Fruit fly (Drosophila melanogaster) whole organism, embryonic: Measurements from ENCODE around the gene SMC3.

Source experiments
- C15 ChIP-seq: fragments of 200-800 bp; sonication (Bioruptor generic); IDR thresholded peaks from 3 replicates; pipeline ENCODE4 v1.3.6; 2022; ENCODE audit warnings: missing biosample characterization, missing genetic modification characterization
- CG10543 ChIP-seq: fragments of 200-800 bp; sonication (Bioruptor generic); optimal IDR thresholded peaks from 3 replicates; lab custom pipeline; 2017; ENCODE audit warnings: missing biosample characterization, mild to moderate bottlenecking, missing genetic modification characterization, moderate library complexity
- CG12071 ChIP-seq: fragments of 200-800 bp; sonication (Bioruptor generic); optimal IDR thresholded peaks from 3 replicates; lab custom pipeline; 2018; ENCODE audit warnings: missing biosample characterization, mild to moderate bottlenecking, missing genetic modification characterization
- CG12299 ChIP-seq: fragments of 200-800 bp; sonication (Bioruptor generic); optimal IDR thresholded peaks from 2 replicates; lab custom pipeline; 2018; ENCODE audit warnings: missing biosample characterization, mild to moderate bottlenecking, missing genetic modification characterization
- CG12942 ChIP-seq: fragments of 200-800 bp; sonication (Bioruptor generic); optimal IDR thresholded peaks from 3 replicates; lab custom pipeline; 2016; ENCODE audit warnings: missing biosample characterization, missing genetic modification characterization
- CG14667 ChIP-seq: fragments of 200-800 bp; sonication (Bioruptor generic); IDR thresholded peaks from 2 replicates; pipeline ENCODE4 v1.3.6; 2022; ENCODE audit warnings: missing biosample characterization, missing genetic modification characterization
- CG15073 ChIP-seq: fragments of 200-800 bp; sonication (Bioruptor generic); optimal IDR thresholded peaks from 2 replicates; lab custom pipeline; 2016; ENCODE audit warnings: missing biosample characterization, missing genetic modification characterization
- CG16813 ChIP-seq: fragments of 200-800 bp; sonication (Bioruptor generic); IDR thresholded peaks from 3 replicates; pipeline ENCODE4 v1.3.6; 2022; ENCODE audit warnings: missing biosample characterization, missing genetic modification characterization; ENCODE audit not compliant: partially characterized antibody
- CG16815 ChIP-seq: fragments of 200-800 bp; sonication (Bioruptor generic); optimal IDR thresholded peaks from 3 replicates; lab custom pipeline; 2017; ENCODE audit warnings: missing biosample characterization, mild to moderate bottlenecking, missing genetic modification characterization
- CG17186 ChIP-seq: fragments of 200-800 bp; sonication (Bioruptor generic); optimal IDR thresholded peaks from 3 replicates; lab custom pipeline; 2017; ENCODE audit warnings: missing biosample characterization, missing genetic modification reagents, missing genetic modification characterization
- CG17359 ChIP-seq: fragments of 200-800 bp; sonication (Bioruptor generic); optimal IDR thresholded peaks from 3 replicates; lab custom pipeline; 2018; ENCODE audit warnings: missing biosample characterization, mild to moderate bottlenecking, missing genetic modification characterization, moderate library complexity
- CG2199 ChIP-seq: fragments of 200-800 bp; sonication (Bioruptor generic); IDR thresholded peaks from 3 replicates; pipeline ENCODE4 v1.3.6; 2022; ENCODE audit warnings: missing biosample characterization, missing genetic modification characterization
- CG3838 ChIP-seq: fragments of 200-800 bp; sonication (Bioruptor generic); optimal IDR thresholded peaks from 3 replicates; lab custom pipeline; 2016; ENCODE audit warnings: missing biosample characterization, missing genetic modification characterization
- CG42726 ChIP-seq: fragments of 200-800 bp; sonication (Bioruptor generic); IDR thresholded peaks from 2 replicates; pipeline ENCODE4 v1.3.6; 2022; ENCODE audit warnings: missing biosample characterization, missing genetic modification characterization; ENCODE audit not compliant: partially characterized antibody
- CG6254 ChIP-seq: fragments of 200-800 bp; sonication (Bioruptor generic); optimal IDR thresholded peaks from 3 replicates; lab custom pipeline; 2017; ENCODE audit warnings: mild to moderate bottlenecking, missing biosample characterization, missing genetic modification reagents, missing genetic modification characterization
- CG6854 ChIP-seq: fragments of 200-800 bp; sonication (Bioruptor generic); optimal IDR thresholded peaks from 3 replicates; lab custom pipeline; 2017; ENCODE audit warnings: missing biosample characterization, mild to moderate bottlenecking, missing genetic modification characterization
- CG7987 ChIP-seq: fragments of 200-800 bp; sonication (Bioruptor generic); optimal IDR thresholded peaks from 2 replicates; lab custom pipeline; 2018; ENCODE audit warnings: missing biosample characterization, mild to moderate bottlenecking, missing genetic modification characterization, moderate library complexity
- CG8388 ChIP-seq: fragments of 200-800 bp; sonication (Bioruptor generic); optimal IDR thresholded peaks from 2 replicates; lab custom pipeline; 2019; ENCODE audit warnings: missing biosample characterization, mild to moderate bottlenecking, missing genetic modification characterization, moderate library complexity
- CG9932 ChIP-seq: fragments of 200-800 bp; sonication (Bioruptor generic); IDR thresholded peaks from 2 replicates; pipeline ENCODE4 v1.3.6; 2022; ENCODE audit warnings: missing biosample characterization, missing genetic modification characterization
- CTCF ChIP-seq: fragments of 200-800 bp; sonication (Bioruptor generic); optimal IDR thresholded peaks from 2 replicates; lab custom pipeline; 2017; ENCODE audit warnings: missing biosample characterization, mild to moderate bottlenecking, missing genetic modification characterization, moderate library complexity
- D19A ChIP-seq: fragments of 200-800 bp; optimal IDR thresholded peaks from 3 replicates; lab custom pipeline; 2019; ENCODE audit warnings: missing biosample characterization, mild to moderate bottlenecking, missing genetic modification characterization, moderate library complexity
- Dek ChIP-seq: fragments of 200-800 bp; sonication (Bioruptor generic); optimal IDR thresholded peaks from 3 replicates; lab custom pipeline; 2019; ENCODE audit warnings: missing biosample characterization, mild to moderate bottlenecking, missing genetic modification characterization, moderate library complexity
- Doc2 ChIP-seq: fragments of 200-800 bp; sonication (Bioruptor generic); IDR thresholded peaks from 2 replicates; pipeline ENCODE4 v1.3.6; 2022; ENCODE audit warnings: missing biosample characterization, missing genetic modification characterization
- Ets65A ChIP-seq: fragments of 200-800 bp; sonication (Bioruptor generic); peaks from one replicate; lab custom pipeline; 2016; ENCODE audit warnings: missing biosample characterization, missing genetic modification characterization
- Gsc ChIP-seq: fragments of 200-800 bp; sonication (Bioruptor generic); IDR thresholded peaks from 2 replicates; pipeline ENCODE4 v1.3.6; 2022; ENCODE audit warnings: missing biosample characterization, missing genetic modification characterization
- HHEX ChIP-seq: fragments of 200-800 bp; sonication (Bioruptor generic); optimal IDR thresholded peaks from 3 replicates; lab custom pipeline; 2017; ENCODE audit warnings: missing biosample characterization, mild to moderate bottlenecking, missing genetic modification characterization, missing genetic modification reagents
- HmgZ ChIP-seq: fragments of 200-800 bp; sonication (Bioruptor generic); optimal IDR thresholded peaks from 2 replicates; lab custom pipeline; 2018; ENCODE audit warnings: missing biosample characterization, mild to moderate bottlenecking, missing genetic modification characterization
- Rfx ChIP-seq: fragments of 200-800 bp; sonication (Bioruptor generic); IDR thresholded peaks from 2 replicates; pipeline ENCODE4 v1.3.6; 2022; ENCODE audit warnings: missing biosample characterization, missing genetic modification characterization
- Scr ChIP-seq: fragments of 200-800 bp; sonication (Bioruptor generic); IDR thresholded peaks from 2 replicates; pipeline ENCODE4 v1.3.6; 2022; ENCODE audit warnings: missing biosample characterization, missing genetic modification characterization; ENCODE audit not compliant: partially characterized antibody
- ash1 ChIP-seq: fragments of 200-800 bp; sonication (Bioruptor generic); optimal IDR thresholded peaks from 2 replicates; lab custom pipeline; 2018; ENCODE audit warnings: missing biosample characterization, mild to moderate bottlenecking, missing genetic modification characterization
- ato ChIP-seq: fragments of 200-800 bp; sonication (Bioruptor generic); IDR thresholded peaks from 2 replicates; pipeline ENCODE4 v1.3.6; 2022; ENCODE audit warnings: missing biosample characterization, missing genetic modification characterization; ENCODE audit not compliant: partially characterized antibody
- bsh ChIP-seq, 2 experiments: fragments of 200-800 bp; sonication (Bioruptor generic); optimal IDR thresholded peaks; 2 replicates each; lab custom pipeline; 2017 to 2018; ENCODE audit warnings: mild to moderate bottlenecking in 2 of 2, missing biosample characterization in 2 of 2, missing genetic modification characterization in 2 of 2, moderate library complexity in 1 of 2
- disco-r ChIP-seq: fragments of 200-800 bp; sonication (Bioruptor generic); optimal IDR thresholded peaks from 2 replicates; lab custom pipeline; 2016; ENCODE audit warnings: missing biosample characterization, missing genetic modification characterization
- dpn ChIP-seq, 2 experiments: fragments of 200-800 bp; sonication (Bioruptor generic); optimal IDR thresholded peaks; 3 replicates each; lab custom pipeline; 2016; ENCODE audit warnings: missing biosample characterization in 2 of 2, missing genetic modification characterization in 2 of 2
- emc ChIP-seq: fragments of 200-800 bp; sonication (Bioruptor generic); optimal IDR thresholded peaks from 2 replicates; lab custom pipeline; 2016; ENCODE audit warnings: missing biosample characterization, missing genetic modification characterization
- ewg ChIP-seq: fragments of 200-800 bp; sonication (Bioruptor generic); optimal IDR thresholded peaks from 3 replicates; lab custom pipeline; 2017; ENCODE audit warnings: mild to moderate bottlenecking, missing biosample characterization, missing genetic modification reagents, missing genetic modification characterization
- hbn ChIP-seq: fragments of 200-800 bp; sonication (Bioruptor generic); IDR thresholded peaks from 2 replicates; pipeline ENCODE4 v1.3.6; 2022; ENCODE audit warnings: missing biosample characterization, missing genetic modification characterization; ENCODE audit not compliant: partially characterized antibody
- inv ChIP-seq: fragments of 200-800 bp; sonication (Bioruptor generic); IDR thresholded peaks from 2 replicates; pipeline ENCODE4 v1.3.6; 2022; ENCODE audit warnings: missing biosample characterization, missing genetic modification characterization; ENCODE audit not compliant: partially characterized antibody
- klu ChIP-seq: fragments of 200-800 bp; sonication (Bioruptor generic); IDR thresholded peaks from 2 replicates; pipeline ENCODE4 v1.3.6; 2022; ENCODE audit warnings: missing biosample characterization, missing genetic modification characterization
- lbe ChIP-seq: fragments of 200-800 bp; sonication (Bioruptor generic); optimal IDR thresholded peaks from 2 replicates; lab custom pipeline; 2016; ENCODE audit warnings: missing biosample characterization, mild to moderate bottlenecking, missing genetic modification characterization
- nerfin-1 ChIP-seq: fragments of 200-800 bp; sonication (Bioruptor generic); optimal IDR thresholded peaks from 3 replicates; lab custom pipeline; 2019; ENCODE audit warnings: missing biosample characterization, mild to moderate bottlenecking, missing genetic modification characterization, moderate library complexity
- org-1 ChIP-seq: fragments of 200-800 bp; sonication (Bioruptor generic); optimal IDR thresholded peaks from 2 replicates; lab custom pipeline; 2017; ENCODE audit warnings: missing biosample characterization, missing genetic modification characterization
- p53 ChIP-seq: fragments of 200-800 bp; sonication (Bioruptor generic); optimal IDR thresholded peaks from 2 replicates; lab custom pipeline; 2016; ENCODE audit warnings: missing biosample characterization, missing genetic modification characterization
- pita ChIP-seq: fragments of 200-800 bp; sonication (Bioruptor generic); optimal IDR thresholded peaks from 2 replicates; lab custom pipeline; 2017; ENCODE audit warnings: missing biosample characterization, mild to moderate bottlenecking, missing genetic modification characterization
- repo ChIP-seq: fragments of 200-800 bp; sonication (Bioruptor generic); optimal IDR thresholded peaks from 2 replicates; lab custom pipeline; 2016; ENCODE audit warnings: missing biosample characterization, missing genetic modification characterization
- row ChIP-seq: fragments of 200-800 bp; sonication (Bioruptor generic); IDR thresholded peaks from 3 replicates; pipeline ENCODE4 v1.3.6; 2022; ENCODE audit warnings: missing biosample characterization, missing genetic modification characterization
- salm ChIP-seq: fragments of 200-800 bp; sonication (Bioruptor generic); optimal IDR thresholded peaks from 2 replicates; lab custom pipeline; 2018; ENCODE audit warnings: missing biosample characterization, mild to moderate bottlenecking, missing genetic modification characterization
- sc ChIP-seq, 3 experiments: fragments of >200 bp in 2 of 3; fragments of 200-800 bp in 1 of 3; sonication (Bioruptor generic) in 1 of 3; optimal IDR thresholded peaks; 2 replicates in 2 of 3; 3 replicates in 1 of 3; lab custom pipeline; 2017; ENCODE audit warnings: mild to moderate bottlenecking in 1 of 3, missing biosample characterization in 1 of 3, missing genetic modification characterization in 1 of 3, missing genetic modification reagents in 1 of 3
- sens ChIP-seq: fragments of 200-800 bp; sonication (Bioruptor generic); peaks from one replicate; lab custom pipeline; 2016; ENCODE audit warnings: missing biosample characterization, missing genetic modification characterization
- stwl ChIP-seq: fragments of 200-800 bp; sonication (Bioruptor generic); optimal IDR thresholded peaks from 3 replicates; lab custom pipeline; 2018; ENCODE audit warnings: missing biosample characterization, mild to moderate bottlenecking, missing genetic modification characterization, moderate library complexity
- vvl ChIP-seq: fragments of 200-800 bp; sonication (Bioruptor generic); IDR thresholded peaks from 2 replicates; pipeline ENCODE4 v1.3.6; 2022; ENCODE audit warnings: missing biosample characterization, missing genetic modification characterization

Gene SMC3

DNA sequence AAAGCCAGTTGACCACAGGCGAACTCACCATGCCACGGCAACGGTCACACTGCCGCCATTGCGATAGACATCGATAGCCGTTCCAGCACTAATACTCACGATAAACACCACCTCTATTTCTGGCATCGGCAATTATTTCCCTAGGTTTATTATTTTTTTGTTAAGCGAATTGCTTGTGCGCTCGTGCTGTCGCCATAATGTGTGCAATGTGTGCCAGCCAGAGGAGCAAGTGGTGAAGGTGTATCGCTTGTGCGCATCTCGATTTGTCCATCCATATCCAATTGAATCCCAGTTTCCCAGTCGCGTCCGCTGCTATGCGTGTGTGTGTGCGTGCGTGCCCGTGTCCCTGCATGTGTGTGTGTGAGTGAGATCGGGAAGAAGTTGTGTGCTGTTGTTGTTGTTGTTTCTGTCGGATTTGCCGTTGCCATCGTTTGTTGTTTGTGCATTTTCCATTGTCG lies 17.4 kb upstream of the SMC3 start, which contains the start of gene mbt (continued):
- TF ChIP-seq CG12299 (tag; lab: Kevin White, UChicago) (no peak), sens (GFP tag; lab: Kevin White, UChicago) (no peak), CG16815 (GFP tag; lab: Kevin White, UChicago) (no peak), ewg (GFP tag; lab: Kevin White, UChicago) (no peak), inv (peak; percentile 89), sc (optimal IDR thresholded peaks at IDR 0.05; lab: Kevin White, UChicago) (no peak), sc (GFP tag; optimal IDR thresholded peaks at IDR 0.05; lab: Kevin White, UChicago) (no peak), CG8388 (GFP tag; lab: Kevin White, UChicago) (no peak), pita (GFP tag; lab: Kevin White, UChicago) (no peak), CG17359 (tag; lab: Kevin White, UChicago) (no peak), dpn (GFP tag; optimal IDR thresholded peaks at IDR 0.05; lab: Kevin White, UChicago) (peak in 1 of 2 experiments; percentile 23), CG6254 (GFP tag; lab: Kevin White, UChicago) (no peak), repo (GFP tag; lab: Kevin White, UChicago) (no peak), klu (GFP tag; lab: Robert Waterston, UW) (no peak), CG6854 (GFP tag; lab: Kevin White, UChicago) (no peak), disco-r (no peak), CG12942 (GFP tag; lab: Kevin White, UChicago) (no peak), CG2199 (GFP tag; lab: Robert Waterston, UW) (no peak), CG12071 (GFP tag; lab: Kevin White, UChicago) (no peak), CG10543 (GFP tag; lab: Kevin White, UChicago) (no peak), vvl (GFP tag; lab: Robert Waterston, UW) (no peak), Gsc (GFP tag; lab: Robert Waterston, UW) (no peak), ash1 (GFP tag; lab: Kevin White, UChicago) (no peak), stwl (tag; lab: Kevin White, UChicago) (peak; percentile 31), nerfin-1 (tag; lab: Kevin White, UChicago) (peak; percentile 59), CG15073 (GFP tag; lab: Kevin White, UChicago) (no peak), salm (tag; lab: Kevin White, UChicago) (no peak), CG42726 (GFP tag; lab: Robert Waterston, UW) (peak; percentile 95), ato (GFP tag; lab: Robert Waterston, UW) (peak; percentile 83), row (GFP tag; lab: Robert Waterston, UW) (peak; percentile 43), Dek (tag; lab: Kevin White, UChicago) (no peak), bsh (GFP tag; optimal IDR thresholded peaks at IDR 0.05; lab: Kevin White, UChicago) (no peak), CG16813 (GFP tag; lab: Robert Waterston, UW) (peak; percentile 91), Scr (GFP tag; lab: Robert Waterston, UW) (peak; percentile 91), CG17186 (GFP tag; lab: Kevin White, UChicago) (peak; percentile 19), CG14667 (no peak), Rfx (GFP tag; lab: Robert Waterston, UW) (peak; percentile 48), D19A (peak; percentile 1), Ets65A (GFP tag; lab: Kevin White, UChicago) (peak; percentile 35), Doc2 (GFP tag; lab: Robert Waterston, UW) (no peak), HHEX (GFP tag; lab: Kevin White, UChicago) (no peak), C15 (GFP tag; lab: Robert Waterston, UW) (no peak), CG7987 (GFP tag; lab: Kevin White, UChicago) (no peak), p53 (GFP tag; lab: Kevin White, UChicago) (peak; percentile 58), org-1 (GFP tag; lab: Kevin White, UChicago) (no peak), CTCF (GFP tag; lab: Kevin White, UChicago) (peak; percentile 22), HmgZ (tag; lab: Kevin White, UChicago) (peak; percentile 51), CG3838 (GFP tag; lab: Kevin White, UChicago) (no peak), CG9932 (GFP tag; lab: Robert Waterston, UW) (peak; percentile 35; the same call in 1 of the 2 replicates), emc (GFP tag; lab: Kevin White, UChicago) (no peak), hbn (GFP tag; lab: Robert Waterston, UW) (peak; percentile 89), lbe (GFP tag; lab: Kevin White, UChicago) (no peak)
